Worm (Caenorhabditis elegans) whole organism, late embryonic: ENCODE measurements around the gene C29E4.10.

Experiments used
- C38D4.7 ChIP-seq: fragments of 200-800 bp; sonication (Bioruptor generic); optimal IDR thresholded peaks from 2 replicates; lab custom pipeline; 2018; ENCODE audit warnings: mild to moderate bottlenecking, missing genetic modification characterization, moderate library complexity, missing compliant biosample characterization
- ama-1 ChIP-seq: fragments of 150-350 bp; optimal IDR thresholded peaks from 2 replicates; lab custom pipeline; 2014
- gmeb-2 ChIP-seq: sonication (generic microtip); optimal IDR thresholded peaks from 2 replicates; lab custom pipeline; 2016; ENCODE audit warnings: missing genetic modification characterization, inconsistent platforms, missing compliant biosample characterization
- hlh-13 ChIP-seq: fragments of 200-800 bp; sonication (Bioruptor generic); optimal IDR thresholded peaks from 2 replicates; lab custom pipeline; 2018; ENCODE audit warnings: mild to moderate bottlenecking, missing genetic modification characterization, missing compliant biosample characterization
- lim-6 ChIP-seq: sonication (generic microtip); optimal IDR thresholded peaks from 2 replicates; lab custom pipeline; 2016; ENCODE audit warnings: missing genetic modification characterization, missing compliant biosample characterization
- nfya-1 ChIP-seq: sonication (generic microtip); optimal IDR thresholded peaks from 2 replicates; lab custom pipeline; 2017; ENCODE audit warnings: missing genetic modification characterization, mild to moderate bottlenecking, missing compliant biosample characterization, antibody characterized with exemption, moderate library complexity
- rnt-1 ChIP-seq: sonication (generic microtip); optimal IDR thresholded peaks from 2 replicates; lab custom pipeline; 2016; ENCODE audit warnings: missing genetic modification characterization, missing compliant biosample characterization
- unc-55 ChIP-seq: sonication (generic microtip); optimal IDR thresholded peaks from 2 replicates; lab custom pipeline; 2017; ENCODE audit warnings: missing biosample characterization, missing genetic modification reagents, missing genetic modification characterization
- zip-5 ChIP-seq: sonication (generic microtip); optimal IDR thresholded peaks from 2 replicates; lab custom pipeline; 2016; ENCODE audit warnings: missing genetic modification characterization, missing compliant biosample characterization

- TF ChIP-seq rnt-1 (tag; lab: Kevin White, UChicago) (no peak), unc-55 (GFP tag; lab: Kevin White, UChicago) (no peak), zip-5 (tag; lab: Kevin White, UChicago) (no peak), nfya-1 (no peak), lim-6 (tag; lab: Kevin White, UChicago) (no peak), ama-1 (lab: Kevin White, UChicago) (no peak), gmeb-2 (no peak), C38D4.7 (GFP tag; lab: Kevin White, UChicago) (no peak), hlh-13 (GFP tag; lab: Kevin White, UChicago) (no peak)
These were observed 24.2 kb upstream of the C29E4.10 start, which contains the start of gene ZK688.12 for ce11 chrIII:7913488-7913887.
